Worm (Caenorhabditis elegans) whole organism, L4 larva: ENCODE data around the gene chhy-1.

Experiments
- F44E2.7 ChIP-seq: fragments of 200-800 bp; sonication (Bioruptor generic); IDR thresholded peaks from 2 replicates; pipeline ENCODE4 v2.1.2; 2022; ENCODE audit warnings: missing genetic modification characterization, missing compliant biosample characterization
- R02D3.7 ChIP-seq: fragments of 150-350 bp; sonication (generic microtip); optimal IDR thresholded peaks from 3 replicates; lab custom pipeline; 2014; ENCODE audit warnings: missing biosample characterization, missing genetic modification characterization
- T26A8.4 ChIP-seq: fragments of 200-800 bp; sonication (Bioruptor generic); IDR thresholded peaks from 2 replicates; pipeline ENCODE4 v1.3.6; 2022; ENCODE audit warnings: missing genetic modification characterization, missing compliant biosample characterization
- Y75B8A.6 ChIP-seq: fragments of 200-800 bp; sonication (Bioruptor generic); IDR thresholded peaks from 2 replicates; pipeline ENCODE4 v1.3.6; 2022; ENCODE audit warnings: missing genetic modification reagents, missing genetic modification characterization, missing compliant biosample characterization
- aha-1 ChIP-seq: fragments of 150-350 bp; peaks from one replicate; lab custom pipeline; 2014; ENCODE audit warnings: missing biosample characterization, missing genetic modification characterization
- aly-2 ChIP-seq: sonication (generic microtip); optimal IDR thresholded peaks from 2 replicates; lab custom pipeline; 2018; ENCODE audit warnings: missing biosample characterization, missing genetic modification characterization
- ama-1 ChIP-seq: fragments of 150-350 bp; optimal IDR thresholded peaks from 2 replicates; lab custom pipeline; 2014; ENCODE audit warnings: inconsistent platforms, mixed read lengths
- dmd-8 ChIP-seq: fragments of 200-800 bp; sonication (Bioruptor generic); IDR thresholded peaks from 2 replicates; pipeline ENCODE4 v1.3.6; 2022; ENCODE audit warnings: missing genetic modification characterization, missing compliant biosample characterization
- dpl-1 ChIP-seq: fragments of 150-350 bp; optimal IDR thresholded peaks from 2 replicates; lab custom pipeline; 2014; ENCODE audit warnings: missing biosample characterization, missing genetic modification reagents, missing genetic modification characterization
- egl-27 ChIP-seq: sonication (generic microtip); optimal IDR thresholded peaks from 3 replicates; lab custom pipeline; 2017; ENCODE audit warnings: missing biosample characterization, missing genetic modification reagents, missing genetic modification characterization
- fkh-10 ChIP-seq: fragments of 150-350 bp; optimal IDR thresholded peaks from 2 replicates; lab custom pipeline; 2014; ENCODE audit warnings: missing biosample characterization, missing genetic modification reagents, missing genetic modification characterization
- hif-1 ChIP-seq, 2 experiments: sonication (generic microtip); optimal IDR thresholded peaks; 2 replicates each; lab custom pipeline; 2016 to 2017; ENCODE audit warnings: missing compliant biosample characterization in 2 of 2, missing genetic modification characterization in 2 of 2, missing genetic modification reagents in 2 of 2, missing genotype in 2 of 2, mild to moderate bottlenecking in 1 of 2
- hlh-11 ChIP-seq: fragments of 200-800 bp; sonication (Bioruptor generic); optimal IDR thresholded peaks from 2 replicates; lab custom pipeline; 2018; ENCODE audit warnings: mild to moderate bottlenecking, missing genetic modification characterization, missing compliant biosample characterization
- hlh-30 ChIP-seq: sonication (generic microtip); optimal IDR thresholded peaks from 2 replicates; lab custom pipeline; 2017; ENCODE audit warnings: antibody characterized with exemption, mild to moderate bottlenecking, missing genetic modification characterization, missing compliant biosample characterization; ENCODE audit not compliant: insufficient read depth
- lim-7 ChIP-seq: fragments of 200-800 bp; sonication (Bioruptor generic); IDR thresholded peaks from 2 replicates; pipeline ENCODE4 v1.3.6; 2022; ENCODE audit warnings: missing genetic modification characterization, missing compliant biosample characterization
- lin-38 ChIP-seq: fragments of 200-800 bp; sonication (Bioruptor generic); IDR thresholded peaks from 2 replicates; pipeline ENCODE4 v1.3.6; 2022; ENCODE audit warnings: missing genetic modification reagents, missing genetic modification characterization, missing compliant biosample characterization
- lin-39 ChIP-seq: fragments of 150-350 bp; optimal IDR thresholded peaks from 2 replicates; lab custom pipeline; 2014; ENCODE audit warnings: missing biosample characterization, missing genetic modification reagents, missing genetic modification characterization
- lsy-2 ChIP-seq, 2 experiments: fragments of 150-350 bp in 1 of 2; sonication (generic microtip) in 1 of 2; optimal IDR thresholded peaks; 2 replicates each; lab custom pipeline; 2014 to 2017; ENCODE audit warnings: missing biosample characterization in 2 of 2, missing genetic modification characterization in 2 of 2
- mep-1 ChIP-seq: fragments of 150-350 bp; sonication (generic microtip); optimal IDR thresholded peaks from 3 replicates; lab custom pipeline; 2014; ENCODE audit warnings: missing biosample characterization, missing genetic modification characterization
- nhr-102 ChIP-seq: sonication (generic microtip); optimal IDR thresholded peaks from 2 replicates; lab custom pipeline; 2016; ENCODE audit warnings: mild to moderate bottlenecking, missing genetic modification characterization, moderate library complexity, missing compliant biosample characterization
- nhr-11 ChIP-seq: fragments of 150-350 bp; optimal IDR thresholded peaks from 2 replicates; lab custom pipeline; 2014; ENCODE audit warnings: missing biosample characterization, missing genetic modification characterization
- nhr-25 ChIP-seq: sonication (generic microtip); optimal IDR thresholded peaks from 2 replicates; lab custom pipeline; 2017; ENCODE audit warnings: missing genetic modification characterization, mild to moderate bottlenecking, missing compliant biosample characterization, antibody characterized with exemption, moderate library complexity, borderline replicate concordance; ENCODE audit not compliant: insufficient read depth
- nhr-42 ChIP-seq: fragments of 200-800 bp; sonication (Bioruptor generic); IDR thresholded peaks from 2 replicates; pipeline ENCODE4 v1.3.6; 2022; ENCODE audit warnings: missing genetic modification characterization, missing compliant biosample characterization
- nhr-6 ChIP-seq: fragments of 150-350 bp; optimal IDR thresholded peaks from 2 replicates; lab custom pipeline; 2014; ENCODE audit warnings: missing biosample characterization, missing genetic modification characterization
- nhr-77 ChIP-seq: fragments of 150-350 bp; optimal IDR thresholded peaks from 2 replicates; lab custom pipeline; 2014; ENCODE audit warnings: missing biosample characterization, missing genetic modification characterization
- rbr-2 ChIP-seq: sonication (generic microtip); optimal IDR thresholded peaks from 2 replicates; lab custom pipeline; 2016; ENCODE audit warnings: missing genotype, missing genetic modification characterization, missing compliant biosample characterization
- sdz-12 ChIP-seq: fragments of 200-800 bp; sonication (Bioruptor generic); optimal IDR thresholded peaks from 2 replicates; lab custom pipeline; 2018; ENCODE audit warnings: mild to moderate bottlenecking, missing genetic modification characterization, missing compliant biosample characterization
- set-16 ChIP-seq: fragments of 200-800 bp; sonication (Bioruptor generic); IDR thresholded peaks from 2 replicates; pipeline ENCODE4 v1.3.6; 2022; ENCODE audit warnings: missing genetic modification reagents, missing genetic modification characterization, missing compliant biosample characterization
- skn-1 ChIP-seq: fragments of 150-350 bp; optimal IDR thresholded peaks from 2 replicates; lab custom pipeline; 2014; ENCODE audit warnings: missing biosample characterization, missing genetic modification characterization
- unc-130 ChIP-seq: sonication (generic microtip); optimal IDR thresholded peaks from 2 replicates; lab custom pipeline; 2016; ENCODE audit warnings: missing genetic modification reagents, missing genetic modification characterization, missing compliant biosample characterization
- unc-39 ChIP-seq: sonication (generic microtip); optimal IDR thresholded peaks from 2 replicates; lab custom pipeline; 2017; ENCODE audit warnings: missing biosample characterization, missing genetic modification characterization
- unc-62 ChIP-seq, 3 experiments: fragments of 150-350 bp in 1 of 3; sonication (generic microtip); optimal IDR thresholded peaks in 2 of 3; peaks in 1 of 3; 1 replicate in 1 of 3; 2 replicates in 2 of 3; lab custom pipeline; 2014 to 2017; ENCODE audit warnings: missing biosample characterization in 3 of 3, missing genetic modification characterization in 3 of 3, missing genetic modification reagents in 3 of 3, missing genotype in 1 of 3

Gene chhy-1

DNA sequence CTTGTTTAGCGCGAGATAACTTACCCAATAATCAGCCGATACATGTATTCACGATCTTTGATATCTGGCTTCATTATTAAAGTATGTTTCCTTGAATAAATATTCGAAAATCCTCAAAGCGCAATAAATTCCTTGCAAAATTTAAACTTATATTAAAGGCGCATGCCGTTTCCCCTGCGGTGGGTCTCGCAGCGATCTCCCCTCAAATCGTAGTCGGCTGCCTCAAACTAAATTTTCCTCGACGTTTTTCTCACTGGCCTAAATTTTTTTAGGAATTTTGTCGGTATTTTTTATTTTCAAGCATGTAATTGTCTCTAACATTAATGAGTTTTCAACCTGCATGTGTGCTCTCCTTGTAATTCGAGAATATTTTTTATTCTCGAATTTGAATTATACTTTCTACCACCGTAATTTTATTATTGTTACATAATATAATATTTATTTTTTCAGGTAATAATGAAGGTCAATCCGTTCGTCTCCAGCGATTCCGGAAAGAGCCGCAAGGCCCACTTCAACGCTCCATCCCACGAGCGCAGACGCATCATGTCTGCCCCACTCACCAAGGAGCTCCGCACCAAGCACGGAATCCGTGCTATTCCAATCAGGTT lies 15.0 kb downstream of the chhy-1 start, which contains the start of the genes cpf-1 and rpl-26 (continued):
- TF ChIP-seq nhr-6 (tag; lab: Kevin White, UChicago) (peak; percentile 15), unc-39 (tag; lab: Kevin White, UChicago) (no peak), fkh-10 (GFP tag; lab: Kevin White, UChicago) (peak; percentile 24), lin-38 (GFP tag; lab: Robert Waterston, UW) (peak; percentile 63), aha-1 (tag; lab: Kevin White, UChicago) (peak; percentile 61), aly-2 (tag; lab: Kevin White, UChicago) (no peak), rbr-2 (tag; lab: Kevin White, UChicago) (peak; percentile 32), lsy-2 (tag; optimal IDR thresholded peaks at IDR 0.05; lab: Kevin White, UChicago) (peak in 1 of 2 experiments; percentile 89), lim-7 (no peak), hif-1 (tag; optimal IDR thresholded peaks at IDR 0.05; lab: Kevin White, UChicago) (no peak), T26A8.4 (GFP tag; lab: Robert Waterston, UW) (0 out of 2 replicates have a peak, but pooled peaks have one; percentile 11), nhr-77 (peak; percentile 57), nhr-11 (tag; lab: Kevin White, UChicago) (peak; percentile 23), hlh-11 (tag; lab: Kevin White, UChicago) (peak; percentile 28)
- TF ChIP-seq, all 104 proteins: peak for 14

DNA sequence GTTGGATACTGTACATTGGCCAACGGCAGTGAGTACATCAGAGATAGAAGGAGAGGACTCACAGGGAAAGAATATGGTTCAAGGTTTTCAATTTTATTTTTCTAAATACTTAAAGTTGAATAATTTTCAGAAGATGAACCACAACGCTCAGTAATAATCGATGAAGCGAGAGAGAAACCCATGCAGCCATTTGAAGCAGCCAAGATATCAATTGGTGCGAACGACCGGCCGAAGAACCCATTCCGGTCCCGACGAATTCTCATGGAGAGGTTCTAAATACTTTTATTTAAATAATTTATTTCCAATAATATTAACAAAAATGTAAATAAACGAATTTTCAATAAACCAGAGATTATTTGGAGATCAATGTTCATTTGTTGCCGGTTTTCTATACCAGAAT lies 17.3 kb downstream of the chhy-1 start, which contains the start of gene pigg-1:
pigg-1 (minus strand) TSS at position 101 of the 400 bp plus-strand sequence.
- TF ChIP-seq aha-1 (tag; lab: Kevin White, UChicago) (peak; percentile 30), Y75B8A.6 (GFP tag; lab: Robert Waterston, UW) (no peak)

DNA sequence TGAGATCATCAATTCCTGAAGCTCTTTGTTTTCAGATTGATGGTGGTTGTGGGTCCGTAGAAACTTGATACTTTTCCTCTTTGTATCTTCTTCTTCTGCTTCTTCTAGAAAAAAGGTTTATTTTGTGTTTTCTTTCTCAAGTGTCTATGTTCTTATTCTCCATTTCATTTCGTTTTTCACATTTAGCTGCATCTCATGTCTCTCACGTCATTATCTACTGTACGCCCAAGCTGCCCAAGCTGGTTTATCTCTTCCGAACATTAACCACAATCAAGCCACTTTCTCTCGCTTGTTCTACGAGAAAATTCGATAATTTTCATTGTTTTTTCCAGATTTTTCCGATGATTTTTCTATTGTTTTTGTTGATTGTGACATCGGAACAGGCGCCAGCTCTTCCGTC lies 18.2 kb downstream of the chhy-1 start, which contains the start of gene F28C6.5:
F28C6.5 (plus strand) TSS at position 301 of the 400 bp plus-strand sequence.
- TF ChIP-seq unc-130 (GFP tag; lab: Kevin White, UChicago) (no peak), sdz-12 (GFP tag; lab: Kevin White, UChicago) (no peak), mep-1 (tag; lab: Kevin White, UChicago) (no peak), set-16 (GFP tag; lab: Robert Waterston, UW) (no peak), F44E2.7 (no peak), nhr-102 (tag; lab: Kevin White, UChicago) (no peak), skn-1 (tag; lab: Kevin White, UChicago) (no peak), hif-1 (tag; optimal IDR thresholded peaks at IDR 0.05; lab: Kevin White, UChicago) (no peak), aly-2 (tag; lab: Kevin White, UChicago) (no peak), R02D3.7 (tag; lab: Kevin White, UChicago) (no peak), ama-1 (lab: Kevin White, UChicago) (no peak), nhr-25 (tag; lab: Kevin White, UChicago) (no peak), nhr-42 (no peak), lin-39 (tag; lab: Kevin White, UChicago) (no peak), egl-27 (tag; lab: Kevin White, UChicago) (no peak), hlh-30 (no peak), dpl-1 (GFP tag; lab: Kevin White, UChicago) (no peak), dmd-8 (GFP tag; lab: Robert Waterston, UW) (no peak)

DNA sequence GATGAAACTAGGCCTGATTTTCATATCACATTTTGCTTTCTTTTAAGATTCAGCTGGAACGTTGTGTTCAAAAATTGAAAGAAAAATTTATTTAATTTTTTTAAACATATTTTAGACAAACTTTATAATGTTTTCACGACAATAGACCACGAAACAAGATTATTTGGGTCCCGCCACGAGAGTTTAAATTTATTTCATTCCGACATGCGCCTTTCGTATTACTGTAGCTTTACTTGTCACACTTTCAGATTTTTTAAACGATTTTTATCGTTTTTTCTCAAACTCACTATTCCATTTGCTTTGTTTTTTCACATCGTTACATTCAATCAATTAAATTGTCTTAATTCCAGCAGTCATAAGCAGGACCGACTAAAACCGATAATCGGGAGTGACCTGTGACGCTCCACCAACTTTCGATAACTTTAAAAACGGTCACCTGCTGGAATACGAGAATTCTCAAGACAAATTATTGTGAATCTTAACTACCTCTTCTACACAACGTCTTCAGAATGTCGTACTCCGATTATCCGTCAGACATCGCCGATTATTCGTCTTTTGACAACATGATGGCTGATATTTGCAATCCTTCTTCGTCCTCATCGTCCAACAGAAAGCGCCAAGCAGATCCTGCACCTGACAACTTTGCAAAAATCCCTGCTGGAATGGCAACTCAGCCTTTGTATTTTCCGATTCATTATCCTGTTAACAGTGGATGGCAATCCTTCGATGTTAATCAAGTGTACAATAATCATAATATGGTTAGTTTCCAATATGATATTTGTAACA lies 23.4 kb downstream of the chhy-1 start, which contains the start of gene aptf-3:
aptf-3 (plus strand) TSS at position 351 of the 786 bp plus-strand sequence.
- TF ChIP-seq lin-38 (GFP tag; lab: Robert Waterston, UW): no peak
- TF ChIP-seq unc-62 (GFP tag; optimal IDR thresholded peaks at IDR 0.05 in 1 of 2; lab: Kevin White, UChicago): peak in 1 of 2 experiments; percentile 94
- TF ChIP-seq unc-62 (tag; optimal IDR thresholded peaks at IDR 0.05; lab: Kevin White, UChicago): no peak
- TF ChIP-seq, all 104 proteins: peak for 1
